Fruit fly (Drosophila melanogaster) whole organism, wandering third instar larva: ENCODE data around the gene Prosalpha4.
A peak's percentile ranks its signal among the peaks of the same experiment; 100 is the strongest.

Experiments
- Abd-B ChIP-seq: fragments of >200 bp; optimal IDR thresholded peaks from 2 replicates; lab custom pipeline; 2017; ENCODE audit warnings: missing biosample characterization, missing genetic modification characterization
- CG32264 ChIP-seq: fragments of 200-800 bp; sonication (Bioruptor generic); optimal IDR thresholded peaks from 2 replicates; lab custom pipeline; 2016; ENCODE audit warnings: missing biosample characterization, missing genetic modification characterization
- Dfd ChIP-seq: fragments of >200 bp; optimal IDR thresholded peaks from 2 replicates; lab custom pipeline; 2017; ENCODE audit warnings: missing biosample characterization, missing genetic modification characterization
- Dif ChIP-seq: fragments of 200-275, 200-300 bp; sonication (Bioruptor generic); optimal IDR thresholded peaks from 2 replicates; lab custom pipeline; 2018; ENCODE audit warnings: missing biosample characterization, missing genetic modification characterization; ENCODE audit not compliant: partially characterized antibody
- GATAd ChIP-seq: sonication (Bioruptor generic); optimal IDR thresholded peaks from 2 replicates; lab custom pipeline; 2016; ENCODE audit warnings: missing biosample characterization, missing genetic modification characterization
- HLH106 ChIP-seq: fragments of 200-800 bp; optimal IDR thresholded peaks from 3 replicates; lab custom pipeline; 2019; ENCODE audit warnings: missing biosample characterization, mild to moderate bottlenecking, missing genetic modification characterization, moderate library complexity
- Hnf4 ChIP-seq: fragments of 200-800 bp; sonication (Bioruptor generic); optimal IDR thresholded peaks from 2 replicates; lab custom pipeline; 2016; ENCODE audit warnings: missing biosample characterization, mild to moderate bottlenecking, missing genetic modification characterization
- Hr78 ChIP-seq: fragments of >200 bp; optimal IDR thresholded peaks from 2 replicates; lab custom pipeline; 2017; ENCODE audit warnings: missing biosample characterization, missing genetic modification characterization
- Mio ChIP-seq: sonication (Bioruptor generic); optimal IDR thresholded peaks from 2 replicates; lab custom pipeline; 2016; ENCODE audit warnings: missing biosample characterization, missing genetic modification characterization
- Myc ChIP-seq: fragments of >200 bp; optimal IDR thresholded peaks from 2 replicates; lab custom pipeline; 2017
- N ChIP-seq: fragments of >200 bp; optimal IDR thresholded peaks from 2 replicates; lab custom pipeline; 2018; ENCODE audit warnings: missing biosample characterization, missing external identifiers, missing genetic modification characterization
- Rel ChIP-seq, 2 experiments: fragments of 200-800 bp; sonication (Bioruptor generic) in 1 of 2; optimal IDR thresholded peaks; 2 replicates in 1 of 2; 3 replicates in 1 of 2; lab custom pipeline; 2016 to 2019; ENCODE audit warnings: mild to moderate bottlenecking in 2 of 2, missing biosample characterization in 2 of 2, missing genetic modification characterization in 2 of 2, moderate library complexity in 1 of 2
- Sp1 ChIP-seq: fragments of 200-800 bp; sonication (Bioruptor generic); optimal IDR thresholded peaks from 3 replicates; lab custom pipeline; 2019; ENCODE audit warnings: missing biosample characterization, mild to moderate bottlenecking, missing genetic modification characterization, moderate library complexity
- Vsx2 ChIP-seq: fragments of 200-300, 225-300 bp; sonication (Bioruptor generic); optimal IDR thresholded peaks from 2 replicates; lab custom pipeline; 2018; ENCODE audit warnings: missing biosample characterization, missing genetic modification characterization; ENCODE audit not compliant: partially characterized antibody
- brk ChIP-seq: fragments of 200-800 bp; sonication (Bioruptor generic); optimal IDR thresholded peaks from 2 replicates; lab custom pipeline; 2016; ENCODE audit warnings: missing biosample characterization, mild to moderate bottlenecking, missing genetic modification characterization
- dl ChIP-seq, 2 experiments: fragments of 175-275, 200-275 bp in 1 of 2; fragments of 200-275 bp in 1 of 2; sonication (Bioruptor generic); optimal IDR thresholded peaks; lab custom pipeline; 2018; ENCODE audit warnings: mild to moderate bottlenecking in 2 of 2, missing biosample characterization in 2 of 2, missing genetic modification characterization in 2 of 2, moderate library complexity in 2 of 2; ENCODE audit not compliant: partially characterized antibody in 2 of 2, insufficient read depth in 1 of 2
- foxo ChIP-seq, 2 experiments: fragments of 200-800 bp; sonication (Bioruptor generic); optimal IDR thresholded peaks; 2 replicates in 1 of 2; 3 replicates in 1 of 2; lab custom pipeline; 2016 to 2017; ENCODE audit warnings: missing biosample characterization in 2 of 2, missing genetic modification characterization in 2 of 2
- fru ChIP-seq: fragments of 200-800 bp; sonication (Bioruptor generic); optimal IDR thresholded peaks from 3 replicates; lab custom pipeline; 2016; ENCODE audit warnings: missing biosample characterization, mild to moderate bottlenecking, missing genetic modification characterization
- h ChIP-seq: fragments of 200-800 bp; sonication (Bioruptor generic); optimal IDR thresholded peaks from 3 replicates; lab custom pipeline; 2016; ENCODE audit warnings: missing biosample characterization, mild to moderate bottlenecking, missing genetic modification characterization
- jim ChIP-seq: fragments of 175-275, 200-325 bp; sonication (Bioruptor generic); optimal IDR thresholded peaks from 2 replicates; lab custom pipeline; 2016; ENCODE audit warnings: missing biosample characterization, mild to moderate bottlenecking, missing genetic modification characterization
- lola ChIP-seq: fragments of >200 bp; optimal IDR thresholded peaks from 2 replicates; lab custom pipeline; 2017; ENCODE audit warnings: missing biosample characterization, missing genetic modification characterization
- pan ChIP-seq: fragments of >200 bp; optimal IDR thresholded peaks from 2 replicates; lab custom pipeline; 2017
- psq ChIP-seq: fragments of 200-800 bp; sonication (Bioruptor generic); optimal IDR thresholded peaks from 3 replicates; lab custom pipeline; 2017; ENCODE audit warnings: missing biosample characterization, mild to moderate bottlenecking, missing genetic modification characterization, moderate library complexity
- sage ChIP-seq: fragments of 200-800 bp; sonication (Bioruptor generic); optimal IDR thresholded peaks from 2 replicates; lab custom pipeline; 2016; ENCODE audit warnings: missing biosample characterization, mild to moderate bottlenecking, missing genetic modification characterization
- sv ChIP-seq: fragments of 200-800 bp; sonication (Bioruptor generic); optimal IDR thresholded peaks from 3 replicates; lab custom pipeline; 2016; ENCODE audit warnings: missing biosample characterization, missing genetic modification characterization
- woc ChIP-seq: sonication (Bioruptor generic); optimal IDR thresholded peaks from 2 replicates; lab custom pipeline; 2016; ENCODE audit warnings: missing biosample characterization, mild to moderate bottlenecking, missing genetic modification characterization

The Prosalpha4 gene

DNA sequence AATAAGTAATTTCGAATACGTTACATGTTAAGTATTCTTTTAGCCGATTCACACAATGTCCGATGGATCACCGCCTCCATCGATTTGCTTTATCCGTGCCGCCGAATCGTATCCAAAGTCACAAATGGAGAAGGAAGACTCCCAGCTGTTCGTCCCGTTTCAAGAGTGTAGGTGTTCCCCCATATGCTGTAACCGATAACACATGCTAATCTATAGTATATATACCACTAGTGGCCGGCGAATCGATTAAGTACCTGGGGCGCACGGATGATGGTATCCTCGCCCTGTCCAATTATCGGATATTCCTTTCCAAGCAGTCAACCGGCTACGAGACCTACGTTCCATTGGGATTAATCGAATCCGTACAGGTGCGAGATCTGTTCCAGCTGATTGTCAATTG, 21.5 kb downstream of the Prosalpha4 start, which contains the start of gene ERp44:
TSS of gene ERp44 (minus strand) at position 101 of the 400 bp plus-strand sequence.
- TF ChIP-seq psq (GFP tag; lab: Kevin White, UChicago) (no peak), Abd-B (GFP tag; lab: Kevin White, UChicago) (no peak), CG32264 (GFP tag; lab: Kevin White, UChicago) (no peak), brk (no peak), GATAd (GFP tag; lab: Kevin White, UChicago) (no peak), woc (no peak), sage (GFP tag; lab: Kevin White, UChicago) (no peak), HLH106 (tag; lab: Kevin White, UChicago) (no peak), Vsx2 (no peak), Mio (GFP tag; lab: Kevin White, UChicago) (no peak), Myc (lab: Kevin White, UChicago) (no peak), N (GFP tag; lab: Kevin White, UChicago) (no peak), Dfd (GFP tag; lab: Kevin White, UChicago) (no peak)

DNA sequence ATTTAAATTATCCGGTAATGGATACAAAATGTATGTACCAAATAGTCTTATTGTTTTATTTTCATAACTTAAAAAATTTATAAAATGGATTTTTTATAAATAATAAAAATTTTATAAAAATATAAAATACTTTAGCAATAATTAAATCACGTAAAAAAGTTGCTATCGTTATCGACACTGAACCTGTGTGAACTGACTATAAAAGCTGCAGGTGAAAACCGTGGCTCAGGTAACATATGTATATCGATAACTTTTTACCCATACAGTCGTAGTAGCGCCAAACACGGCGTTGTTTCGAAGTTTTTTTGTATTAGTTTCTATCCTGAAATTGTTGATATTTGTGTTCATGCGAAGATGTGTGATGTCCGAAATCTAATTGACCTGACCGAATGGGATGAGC, 27.6 kb downstream of the Prosalpha4 start, which contains the start of gene CG3679:
TSS of gene CG3679 (plus strand) at position 235 of the 400 bp plus-strand sequence.
- peak; percentile 57 for TF ChIP-seq N (GFP tag; lab: Kevin White, UChicago)
- TF ChIP-seq lola (GFP tag; lab: Kevin White, UChicago), result no peak
- TF ChIP-seq Rel (GFP tag; optimal IDR thresholded peaks at IDR 0.05; lab: Kevin White, UChicago), result no peak
- TF ChIP-seq Rel (tag; optimal IDR thresholded peaks at IDR 0.05; lab: Kevin White, UChicago), result no peak
- TF ChIP-seq fru (GFP tag; lab: Kevin White, UChicago), result no peak
- no peak for TF ChIP-seq Sp1 (GFP tag; lab: Kevin White, UChicago)
- peak; percentile 20 for TF ChIP-seq Hr78
- no peak for TF ChIP-seq sv
- no peak for TF ChIP-seq dl (GFP tag; optimal IDR thresholded peaks at IDR 0.05; lab: Kevin White, UChicago; ENCODE audit: insufficient read depth in 1 of 2, partially characterized antibody in 2 of 2)

DNA sequence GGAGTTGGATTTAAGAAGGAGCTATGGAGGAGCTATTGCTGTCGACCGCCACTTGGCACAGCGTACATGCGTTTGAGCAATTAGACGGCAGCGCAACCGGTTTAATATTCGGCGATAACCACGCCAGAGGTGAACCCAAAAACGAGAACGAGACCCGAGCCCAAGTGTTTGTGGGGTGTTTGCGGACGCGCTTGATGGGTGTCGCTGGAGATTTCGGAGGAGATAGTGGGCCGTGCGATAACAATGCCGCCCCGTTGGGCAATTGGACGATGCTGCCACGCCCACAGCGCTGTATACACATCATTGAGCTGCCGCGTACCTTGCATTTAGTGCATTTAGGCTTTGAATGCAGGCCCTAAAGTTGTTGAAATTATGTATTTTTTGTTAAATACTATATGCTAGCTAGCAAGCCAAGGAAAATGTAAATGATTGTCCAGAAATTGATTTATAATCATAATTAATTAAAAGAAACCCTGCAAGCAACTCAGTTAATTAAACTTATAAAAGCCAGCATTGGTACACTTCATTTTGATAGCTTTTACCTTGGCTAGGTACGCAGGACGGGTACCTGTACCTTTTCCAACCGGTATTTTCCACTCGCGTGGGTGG, 32.3 kb downstream of the Prosalpha4 start, which contains the start of gene Had1:
TSS of gene Had1 (minus strand) at position 358 of the 609 bp plus-strand sequence.
- TF ChIP-seq Vsx2, result no peak
- TF ChIP-seq Myc (lab: Kevin White, UChicago), result peak; percentile 39
- peak; percentile 46 for TF ChIP-seq woc
- TF ChIP-seq Dif (GFP tag; lab: Kevin White, UChicago), result peak; percentile 71
- no peak for TF ChIP-seq Rel (GFP tag; optimal IDR thresholded peaks at IDR 0.05; lab: Kevin White, UChicago)
- peak; percentile 4 for TF ChIP-seq Rel (tag; optimal IDR thresholded peaks at IDR 0.05; lab: Kevin White, UChicago)
- TF ChIP-seq, all 38 proteins: peak for 4

DNA sequence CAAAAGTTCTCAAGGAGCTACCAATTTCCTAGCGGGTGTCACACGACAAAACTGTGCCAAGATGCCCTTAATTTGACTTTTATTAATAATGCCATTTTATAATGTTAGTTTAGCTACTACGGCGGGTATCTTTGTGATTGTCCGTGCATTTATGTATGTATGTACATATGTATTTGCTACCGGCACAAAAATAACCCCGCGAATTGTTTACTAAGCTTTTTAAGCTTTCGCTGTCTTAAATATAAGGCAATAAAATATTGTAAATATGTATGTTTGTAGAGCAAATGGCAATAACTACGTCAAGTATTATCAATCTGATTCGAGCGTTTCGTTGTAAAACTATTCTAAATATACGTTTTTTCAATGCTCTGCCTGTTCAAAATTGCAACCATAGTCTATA, 32.9 kb downstream of the Prosalpha4 start:
- TF ChIP-seq pan (lab: Kevin White, UChicago), result no peak
- TF ChIP-seq Hr78, result no peak
- TF ChIP-seq psq (GFP tag; lab: Kevin White, UChicago), result no peak
- TF ChIP-seq Rel (GFP tag; optimal IDR thresholded peaks at IDR 0.05; lab: Kevin White, UChicago), result no peak
- TF ChIP-seq Rel (tag; optimal IDR thresholded peaks at IDR 0.05; lab: Kevin White, UChicago), result no peak

DNA sequence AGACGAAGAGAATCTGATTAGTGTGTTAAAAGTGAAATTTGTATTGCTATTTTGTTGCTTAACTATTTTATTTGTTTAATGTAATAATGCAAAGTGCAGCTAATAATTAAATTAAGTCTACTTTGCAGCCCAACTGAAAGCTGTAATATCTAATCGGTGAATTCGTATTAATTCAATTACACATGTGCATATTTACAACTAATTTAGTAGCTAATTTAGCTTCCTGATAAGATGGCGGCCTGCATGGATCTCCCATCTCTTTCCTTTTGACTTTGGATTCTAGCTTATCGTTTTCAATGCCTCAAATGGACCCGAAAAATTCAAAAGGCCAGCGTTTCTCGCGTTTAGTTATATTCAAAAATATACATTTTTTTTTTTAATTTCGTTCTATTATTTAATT, 33.7 kb downstream of the Prosalpha4 start:
- peak; percentile 11 for TF ChIP-seq Vsx2
- no peak for TF ChIP-seq Mio (GFP tag; lab: Kevin White, UChicago)

DNA sequence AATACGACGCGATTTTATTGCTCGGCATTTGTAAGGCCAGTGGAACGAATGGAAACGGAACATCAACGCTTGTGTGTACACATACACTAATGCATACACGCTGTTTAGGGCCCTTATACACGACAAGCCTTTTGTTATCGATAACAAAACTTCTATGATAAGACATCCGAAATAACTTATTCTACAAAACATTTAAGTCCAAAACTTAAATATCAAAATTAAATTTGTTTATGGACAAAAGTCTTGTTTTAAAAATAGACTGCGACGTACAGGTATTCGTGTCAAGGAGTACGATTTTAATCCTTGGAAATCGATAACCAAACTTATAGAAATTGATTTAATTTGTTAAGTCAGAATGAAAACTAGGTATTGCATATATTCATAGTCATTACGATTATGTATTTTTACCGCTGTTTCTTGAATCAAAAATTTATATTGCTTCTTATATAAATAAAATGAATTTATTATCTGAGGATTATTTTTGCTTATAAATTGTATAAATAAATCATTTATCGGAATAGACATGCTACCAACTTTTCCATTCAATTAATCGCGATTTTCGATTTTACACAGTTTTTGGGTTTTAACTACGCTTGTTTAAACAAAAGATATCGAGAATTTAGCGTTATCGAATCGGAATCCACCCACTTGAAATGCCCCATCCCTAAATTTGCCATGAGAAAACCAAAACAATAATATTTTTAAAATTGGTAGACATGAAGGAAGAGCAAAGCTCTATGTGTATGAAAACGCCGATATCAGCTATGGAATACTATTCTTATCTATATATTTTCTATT, 37.2 kb downstream of the Prosalpha4 start, which contains the start of the genes CG9915 and SWIP:
TSS of gene CG9915 (minus strand) at position 61 of the 798 bp plus-strand sequence.
TSS of gene SWIP (plus strand) at position 632 of the 798 bp plus-strand sequence.
- TF ChIP-seq Sp1 (GFP tag; lab: Kevin White, UChicago) (peak; percentile 17), jim (GFP tag; lab: Kevin White, UChicago) (no peak), Mio (GFP tag; lab: Kevin White, UChicago) (no peak), h (GFP tag; lab: Kevin White, UChicago) (no peak), N (GFP tag; lab: Kevin White, UChicago) (no peak), Hr78 (no peak), dl (GFP tag; optimal IDR thresholded peaks at IDR 0.05; lab: Kevin White, UChicago; ENCODE audit: insufficient read depth in 1 of 2, partially characterized antibody in 2 of 2) (peak; percentile 69 to 90), Vsx2 (peak; percentile 99), foxo (GFP tag; optimal IDR thresholded peaks at IDR 0.05; lab: Kevin White, UChicago) (peak in 1 of 2 experiments; percentile 25), woc (peak; percentile 29), lola (GFP tag; lab: Kevin White, UChicago) (no peak), Dif (GFP tag; lab: Kevin White, UChicago) (peak; percentile 97), Hnf4 (GFP tag; lab: Kevin White, UChicago) (no peak)
- TF ChIP-seq, all 38 proteins: peak for 6
